Fruit fly (Drosophila melanogaster) whole organism, embryonic: ENCODE results near the gene CG9270.
A peak's percentile ranks its signal among the peaks of the same experiment; 100 is the strongest.

Source experiments
- BEAF-32 ChIP-seq: fragments of 200-800 bp; sonication (Bioruptor generic); optimal IDR thresholded peaks from 3 replicates; lab custom pipeline; 2017; ENCODE audit warnings: missing biosample characterization, missing genetic modification characterization, mild to moderate bottlenecking, moderate library complexity, missing genetic modification reagents
- CG11456 ChIP-seq: fragments of 200-800 bp; sonication (Bioruptor generic); IDR thresholded peaks from 3 replicates; pipeline ENCODE4 v1.3.6; 2022; ENCODE audit warnings: missing biosample characterization, missing genetic modification characterization
- CG15269 ChIP-seq: fragments of 200-800 bp; sonication (Bioruptor generic); optimal IDR thresholded peaks from 2 replicates; lab custom pipeline; 2018; ENCODE audit warnings: missing biosample characterization, mild to moderate bottlenecking, missing genetic modification characterization, moderate library complexity
- CG15479 ChIP-seq: fragments of 200-800 bp; sonication (Bioruptor generic); optimal IDR thresholded peaks from 3 replicates; lab custom pipeline; 2019; ENCODE audit warnings: missing biosample characterization, mild to moderate bottlenecking, missing genetic modification characterization, moderate library complexity
- CG16813 ChIP-seq: fragments of 200-800 bp; sonication (Bioruptor generic); IDR thresholded peaks from 3 replicates; pipeline ENCODE4 v1.3.6; 2022; ENCODE audit warnings: missing biosample characterization, missing genetic modification characterization; ENCODE audit not compliant: partially characterized antibody
- CG16815 ChIP-seq: fragments of 200-800 bp; sonication (Bioruptor generic); optimal IDR thresholded peaks from 3 replicates; lab custom pipeline; 2017; ENCODE audit warnings: missing biosample characterization, mild to moderate bottlenecking, missing genetic modification characterization
- CG17359 ChIP-seq: fragments of 200-800 bp; sonication (Bioruptor generic); optimal IDR thresholded peaks from 3 replicates; lab custom pipeline; 2018; ENCODE audit warnings: missing biosample characterization, mild to moderate bottlenecking, missing genetic modification characterization, moderate library complexity
- CG17912 ChIP-seq: fragments of 200-800 bp; sonication (Bioruptor generic); optimal IDR thresholded peaks from 2 replicates; lab custom pipeline; 2018; ENCODE audit warnings: missing biosample characterization, mild to moderate bottlenecking, missing genetic modification characterization
- CG18476 ChIP-seq: fragments of 200-800 bp; sonication (Bioruptor generic); optimal IDR thresholded peaks from 2 replicates; lab custom pipeline; 2016; ENCODE audit warnings: missing biosample characterization, mild to moderate bottlenecking, missing genetic modification characterization
- CG18619 ChIP-seq: fragments of 200-800 bp; sonication (Bioruptor generic); optimal IDR thresholded peaks from 3 replicates; lab custom pipeline; 2017; ENCODE audit warnings: missing biosample characterization, mild to moderate bottlenecking, missing genetic modification characterization
- CG2712 ChIP-seq: fragments of 200-800 bp; optimal IDR thresholded peaks from 3 replicates; lab custom pipeline; 2019; ENCODE audit warnings: missing biosample characterization, mild to moderate bottlenecking, missing genetic modification characterization, moderate library complexity
- CG30403 ChIP-seq: fragments of 200-800 bp; sonication (Bioruptor generic); optimal IDR thresholded peaks from 3 replicates; lab custom pipeline; 2016; ENCODE audit warnings: missing biosample characterization, missing genetic modification characterization
- CG4707 ChIP-seq: fragments of 200-800 bp; sonication (Bioruptor generic); optimal IDR thresholded peaks from 2 replicates; lab custom pipeline; 2018; ENCODE audit warnings: missing biosample characterization, mild to moderate bottlenecking, missing genetic modification characterization, moderate library complexity
- CG4854 ChIP-seq: fragments of 200-800 bp; sonication (Bioruptor generic); optimal IDR thresholded peaks from 2 replicates; lab custom pipeline; 2016; ENCODE audit warnings: missing biosample characterization, missing genetic modification characterization, inconsistent platforms
- CG7271 ChIP-seq: fragments of 200-800 bp; sonication (Bioruptor generic); optimal IDR thresholded peaks from 2 replicates; lab custom pipeline; 2018; ENCODE audit warnings: missing biosample characterization, mild to moderate bottlenecking, missing genetic modification characterization, moderate library complexity
- CG7987 ChIP-seq: fragments of 200-800 bp; sonication (Bioruptor generic); optimal IDR thresholded peaks from 2 replicates; lab custom pipeline; 2018; ENCODE audit warnings: missing biosample characterization, mild to moderate bottlenecking, missing genetic modification characterization, moderate library complexity
- CG9876 ChIP-seq: fragments of 200-800 bp; sonication (Bioruptor generic); optimal IDR thresholded peaks from 2 replicates; lab custom pipeline; 2016; ENCODE audit warnings: missing biosample characterization, missing genetic modification characterization
- E2f1 ChIP-seq: fragments of 200-800 bp; sonication (Bioruptor generic); IDR thresholded peaks from 2 replicates; pipeline ENCODE4 v1.3.6; 2022; ENCODE audit warnings: missing biosample characterization, missing genetic modification characterization
- H2.0 ChIP-seq: fragments of 200-800 bp; sonication (Bioruptor generic); IDR thresholded peaks from 2 replicates; pipeline ENCODE4 v1.3.6; 2022; ENCODE audit warnings: missing biosample characterization, missing genetic modification characterization
- Mrtf ChIP-seq: fragments of 200-800 bp; sonication (Bioruptor generic); IDR thresholded peaks from 3 replicates; pipeline ENCODE4 v1.3.6; 2022; ENCODE audit warnings: missing biosample characterization, missing genetic modification characterization
- Optix ChIP-seq: fragments of 200-800 bp; sonication (Bioruptor generic); IDR thresholded peaks from 3 replicates; pipeline ENCODE4 v1.3.6; 2022; ENCODE audit warnings: missing biosample characterization, missing genetic modification characterization
- Sin3A ChIP-seq: fragments of >200 bp; optimal IDR thresholded peaks from 2 replicates; lab custom pipeline; 2018
- Stat92E ChIP-seq, 3 experiments: fragments of >200 bp in 2 of 3; fragments of 200-800 bp in 1 of 3; sonication (Bioruptor generic) in 1 of 3; optimal IDR thresholded peaks; 2 replicates each; lab custom pipeline; 2017 to 2019; ENCODE audit warnings: missing biosample characterization in 3 of 3, missing genetic modification characterization in 3 of 3, mild to moderate bottlenecking in 1 of 3, moderate library complexity in 1 of 3
- Trl ChIP-seq, 3 experiments: fragments of >200 bp in 2 of 3; fragments of 200-800 bp in 1 of 3; sonication (Bioruptor generic) in 1 of 3; optimal IDR thresholded peaks; 2 replicates in 1 of 3; 3 replicates in 2 of 3; lab custom pipeline; 2016 to 2017; ENCODE audit warnings: missing biosample characterization in 1 of 3, missing genetic modification characterization in 1 of 3
- YL-1 ChIP-seq: fragments of 200-800 bp; sonication (Bioruptor generic); optimal IDR thresholded peaks from 3 replicates; lab custom pipeline; 2017; ENCODE audit warnings: missing biosample characterization, mild to moderate bottlenecking, missing genetic modification characterization
- abd-A ChIP-seq: fragments of 200-800 bp; sonication (Bioruptor generic); optimal IDR thresholded peaks from 3 replicates; lab custom pipeline; 2019; ENCODE audit warnings: missing biosample characterization, mild to moderate bottlenecking, missing genetic modification characterization, moderate library complexity
- al ChIP-seq: fragments of 200-800 bp; sonication (Bioruptor generic); IDR thresholded peaks from 2 replicates; pipeline ENCODE4 v1.3.6; 2022; ENCODE audit warnings: missing biosample characterization, missing genetic modification characterization
- amos ChIP-seq: fragments of 200-800 bp; sonication (Bioruptor generic); IDR thresholded peaks from 2 replicates; pipeline ENCODE4 v1.3.6; 2022; ENCODE audit warnings: missing biosample characterization, missing genetic modification characterization; ENCODE audit not compliant: partially characterized antibody
- bab2 ChIP-seq: fragments of 200-800 bp; sonication (Bioruptor generic); optimal IDR thresholded peaks from 2 replicates; lab custom pipeline; 2016; ENCODE audit warnings: missing biosample characterization, missing genetic modification characterization
- cato ChIP-seq: fragments of 200-800 bp; sonication (Bioruptor generic); optimal IDR thresholded peaks from 2 replicates; lab custom pipeline; 2016; ENCODE audit warnings: missing biosample characterization, missing genetic modification characterization, borderline replicate concordance
- chinmo ChIP-seq: fragments of 200-800 bp; sonication (Bioruptor generic); IDR thresholded peaks from 4 replicates; pipeline ENCODE4 v1.3.6; 2022; ENCODE audit warnings: missing biosample characterization, missing genetic modification characterization; ENCODE audit not compliant: partially characterized antibody
- croc ChIP-seq: fragments of 200-800 bp; sonication (Bioruptor generic); conservative IDR thresholded peaks from 3 replicates; pipeline ENCODE4 v1.3.6; 2022; ENCODE audit warnings: missing biosample characterization, missing genetic modification characterization
- danr ChIP-seq: fragments of 200-800 bp; sonication (Bioruptor generic); IDR thresholded peaks from 2 replicates; pipeline ENCODE4 v1.3.6; 2022; ENCODE audit warnings: missing biosample characterization, missing genetic modification characterization
- dm ChIP-seq: fragments of 200-800 bp; sonication (Bioruptor generic); optimal IDR thresholded peaks from 3 replicates; lab custom pipeline; 2016; ENCODE audit warnings: missing biosample characterization, missing genetic modification characterization
- esg ChIP-seq: fragments of 200-800 bp; sonication (Bioruptor generic); conservative IDR thresholded peaks from 2 replicates; pipeline ENCODE4 v1.3.6; 2022; ENCODE audit warnings: missing biosample characterization, missing genetic modification characterization
- eyg ChIP-seq: fragments of 200-800 bp; sonication (Bioruptor generic); optimal IDR thresholded peaks from 3 replicates; lab custom pipeline; 2016; ENCODE audit warnings: missing biosample characterization, missing genetic modification characterization
- fd102C ChIP-seq: fragments of 200-800 bp; sonication (Bioruptor generic); optimal IDR thresholded peaks from 2 replicates; lab custom pipeline; 2018; ENCODE audit warnings: missing biosample characterization, mild to moderate bottlenecking, missing genetic modification characterization, moderate library complexity
- gt ChIP-seq: fragments of 200-800 bp; sonication (Bioruptor generic); IDR thresholded peaks from 2 replicates; pipeline ENCODE4 v1.3.6; 2022; ENCODE audit warnings: missing biosample characterization, missing genetic modification characterization
- kah ChIP-seq: fragments of 200-800 bp; sonication (Bioruptor generic); optimal IDR thresholded peaks from 2 replicates; lab custom pipeline; 2018; ENCODE audit warnings: missing biosample characterization, mild to moderate bottlenecking, missing genetic modification characterization
- mirr ChIP-seq: fragments of 200-800 bp; sonication (Bioruptor generic); optimal IDR thresholded peaks from 3 replicates; lab custom pipeline; 2018; ENCODE audit warnings: missing biosample characterization, mild to moderate bottlenecking, missing genetic modification characterization
- mld ChIP-seq: fragments of 200-800 bp; sonication (Bioruptor generic); IDR thresholded peaks from 3 replicates; pipeline ENCODE4 v1.3.6; 2022; ENCODE audit warnings: missing biosample characterization, missing genetic modification characterization; ENCODE audit not compliant: partially characterized antibody
- nmo ChIP-seq: fragments of 200-800 bp; sonication (Bioruptor generic); optimal IDR thresholded peaks from 2 replicates; lab custom pipeline; 2018; ENCODE audit warnings: missing biosample characterization, mild to moderate bottlenecking, missing genetic modification characterization, moderate library complexity
- org-1 ChIP-seq: fragments of 200-800 bp; sonication (Bioruptor generic); optimal IDR thresholded peaks from 2 replicates; lab custom pipeline; 2017; ENCODE audit warnings: missing biosample characterization, missing genetic modification characterization
- sens ChIP-seq: fragments of 200-800 bp; sonication (Bioruptor generic); peaks from one replicate; lab custom pipeline; 2016; ENCODE audit warnings: missing biosample characterization, missing genetic modification characterization
- sisA ChIP-seq: fragments of 200-800 bp; sonication (Bioruptor generic); IDR thresholded peaks from 2 replicates; pipeline ENCODE4 v1.3.6; 2022; ENCODE audit warnings: missing biosample characterization, missing genetic modification characterization
- slp2 ChIP-seq: fragments of 200-800 bp; sonication (Bioruptor generic); optimal IDR thresholded peaks from 2 replicates; lab custom pipeline; 2016; ENCODE audit warnings: missing biosample characterization, missing genetic modification characterization
- sr ChIP-seq: fragments of 200-800 bp; sonication (Bioruptor generic); IDR thresholded peaks from 3 replicates; pipeline ENCODE4 v1.3.6; 2022; ENCODE audit warnings: missing biosample characterization, missing genetic modification characterization
- sug ChIP-seq: fragments of 200-800 bp; optimal IDR thresholded peaks from 2 replicates; lab custom pipeline; 2019; ENCODE audit warnings: missing biosample characterization, mild to moderate bottlenecking, missing genetic modification characterization, moderate library complexity
- tup ChIP-seq: fragments of 200-800 bp; sonication (Bioruptor generic); optimal IDR thresholded peaks from 2 replicates; lab custom pipeline; 2016; ENCODE audit warnings: missing biosample characterization, mild to moderate bottlenecking, missing genetic modification characterization, moderate library complexity
- zfh2 ChIP-seq: fragments of 200-800 bp; sonication (Bioruptor generic); optimal IDR thresholded peaks from 2 replicates; lab custom pipeline; 2016; ENCODE audit warnings: missing biosample characterization, missing genetic modification characterization

Gene CG9270

dm6 chr2L:20885889-20886507, 47.9 kb downstream of the CG9270 start (continued):
- TF ChIP-seq fd102C (GFP tag; lab: Kevin White, UChicago) (no peak), Mrtf (GFP tag; lab: Robert Waterston, UW) (no peak), CG17359 (tag; lab: Kevin White, UChicago) (no peak), dm (GFP tag; lab: Kevin White, UChicago) (no peak), amos (GFP tag; lab: Robert Waterston, UW) (no peak; the same call in 1 of the 2 replicates), gt (no peak), abd-A (tag; lab: Kevin White, UChicago) (peak; percentile 44), sisA (GFP tag; lab: Robert Waterston, UW) (no peak), CG15479 (GFP tag; lab: Kevin White, UChicago) (no peak), tup (GFP tag; lab: Kevin White, UChicago) (no peak), E2f1 (GFP tag; lab: Robert Waterston, UW) (no peak), H2.0 (no peak), CG9876 (no peak), nmo (GFP tag; lab: Kevin White, UChicago) (no peak), CG17912 (GFP tag; lab: Kevin White, UChicago) (no peak), sug (tag; lab: Kevin White, UChicago) (peak; percentile 53), sens (no peak), Trl (optimal IDR thresholded peaks at IDR 0.05; lab: Kevin White, UChicago) (peak; percentile 31 to 57), Trl (GFP tag; optimal IDR thresholded peaks at IDR 0.05; lab: Kevin White, UChicago) (no peak), CG15269 (tag; lab: Kevin White, UChicago) (no peak), Stat92E (GFP tag; optimal IDR thresholded peaks at IDR 0.05; lab: Kevin White, UChicago) (no peak), CG7271 (tag; lab: Kevin White, UChicago) (no peak), mirr (GFP tag; lab: Kevin White, UChicago) (no peak), CG4854 (GFP tag; lab: Kevin White, UChicago) (no peak), CG11456 (GFP tag; lab: Robert Waterston, UW) (no peak), Sin3A (lab: Kevin White, UChicago) (no peak), zfh2 (GFP tag; lab: Kevin White, UChicago) (no peak), Optix (GFP tag; lab: Robert Waterston, UW) (no peak), bab2 (GFP tag; lab: Kevin White, UChicago) (no peak), danr (GFP tag; lab: Robert Waterston, UW) (no peak), eyg (no peak), CG16813 (no peak), croc (GFP tag; lab: Robert Waterston, UW) (no peak), org-1 (GFP tag; lab: Kevin White, UChicago) (no peak), CG4707 (GFP tag; lab: Kevin White, UChicago) (peak; percentile 27), CG7987 (GFP tag; lab: Kevin White, UChicago) (no peak), slp2 (GFP tag; lab: Kevin White, UChicago) (no peak), BEAF-32 (GFP tag; lab: Kevin White, UChicago) (no peak), cato (no peak), CG2712 (tag; lab: Kevin White, UChicago) (no peak), sr (GFP tag; lab: Robert Waterston, UW) (no peak), kah (GFP tag; lab: Kevin White, UChicago) (no peak), mld (GFP tag; lab: Robert Waterston, UW) (no peak), CG16815 (no peak), YL-1 (GFP tag; lab: Kevin White, UChicago) (no peak), CG18476 (GFP tag; lab: Kevin White, UChicago) (no peak), CG30403 (no peak), chinmo (GFP tag; lab: Robert Waterston, UW) (peak; percentile 90; the same call in 3 of the 4 replicates), al (GFP tag; lab: Robert Waterston, UW) (no peak), CG18619 (no peak), esg (no peak)
